Worm (Caenorhabditis elegans): Measurements from ENCODE around the gene srt-63.

ce11 chrV:3247515-3247914 is 8.4 kb downstream of the srt-63 start, which contains the start of gene srj-8:
- TF ChIP-seq him-1 (tag; optimal IDR thresholded peaks at IDR 0.05) (no peak), dao-5 (tag; optimal IDR thresholded peaks at IDR 0.05) (no peak)

Data from whole organism, L4/young adult.